Fruit fly (Drosophila melanogaster): Measurements from ENCODE around the gene CG10713.

The CG10713 gene

DNA sequence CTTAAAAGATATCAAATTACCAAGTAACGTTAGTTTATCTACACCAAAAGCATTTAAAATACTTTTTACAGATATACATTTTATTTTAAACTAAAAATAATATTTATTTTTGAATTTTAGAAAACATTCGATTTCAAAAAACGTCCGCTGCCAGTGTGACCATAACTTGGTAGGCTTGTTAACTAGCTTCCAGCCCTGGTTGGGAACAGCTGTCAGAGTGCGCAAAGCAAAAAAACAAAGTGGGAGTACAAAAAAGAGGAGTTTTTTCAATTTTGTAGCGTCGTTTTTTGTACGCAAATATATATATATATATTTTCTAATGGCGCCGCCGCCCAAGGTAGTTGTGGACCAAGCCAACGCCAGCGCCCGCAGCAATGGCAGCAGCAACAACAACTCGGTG lies 7.4 kb upstream of the CG10713 start, which contains the start of gene cmb:
TSS of gene cmb (plus strand) at position 195 of the 400 bp plus-strand sequence.
- TF ChIP-seq CG8478 (optimal IDR thresholded peaks at IDR 0.05): no peak
- TF ChIP-seq CTCF (optimal IDR thresholded peaks at IDR 0.05): no peak

DNA sequence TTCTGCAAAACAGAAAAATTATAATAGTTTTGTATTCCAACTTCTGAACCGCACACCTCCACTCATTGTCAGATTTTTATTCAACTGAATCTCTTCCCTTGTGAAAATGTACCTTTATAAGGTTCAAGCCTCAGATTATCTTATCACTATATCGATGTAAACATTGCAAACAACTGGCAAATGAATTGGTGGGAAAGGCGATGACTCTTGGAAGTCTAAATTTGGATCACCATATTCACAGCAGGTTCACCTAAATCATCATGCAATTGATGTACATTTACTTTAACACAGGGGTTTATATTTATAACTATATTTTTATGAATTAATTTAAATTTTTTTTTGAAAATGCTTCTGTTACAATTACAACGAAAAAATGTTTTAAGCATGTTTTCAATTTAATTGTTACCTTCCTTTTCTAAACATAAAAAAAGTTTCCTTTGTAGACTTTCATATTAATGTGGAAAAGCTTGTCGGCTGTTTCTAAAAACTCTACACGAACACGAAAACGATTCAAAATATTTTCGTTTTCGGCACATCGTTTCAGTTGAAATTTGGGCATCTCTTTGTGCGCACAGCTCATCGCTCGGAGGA lies 5.4 kb upstream of the CG10713 start, which contains the start of the genes CG10140 and CG14109:
TSS of gene CG10140 (minus strand) at position 101 of the 591 bp plus-strand sequence.
TSS of gene CG14109 (plus strand) at position 541 of the 591 bp plus-strand sequence.
- no peak for TF ChIP-seq CG8478 (optimal IDR thresholded peaks at IDR 0.05)
- no peak for TF ChIP-seq CTCF (optimal IDR thresholded peaks at IDR 0.05)

DNA sequence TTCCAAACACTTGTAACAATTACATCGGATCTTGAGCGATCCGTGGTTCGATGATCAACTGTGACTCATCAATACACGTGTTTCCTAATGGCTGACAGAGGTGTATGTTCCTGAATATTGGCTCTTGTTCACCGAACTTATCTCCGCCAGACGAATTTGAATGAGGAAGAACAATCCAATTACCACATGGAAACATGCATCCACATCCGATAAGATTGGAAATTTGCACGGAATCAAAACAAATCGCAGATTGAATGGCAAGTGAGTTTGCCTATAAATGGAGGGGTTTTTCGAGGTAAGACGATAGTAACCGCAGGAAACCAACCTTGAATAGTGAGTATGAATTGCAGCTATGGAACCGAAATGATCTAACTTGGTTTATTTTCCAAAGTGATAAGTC lies 2.6 kb upstream of the CG10713 start, which contains the start of gene CG10725:
TSS of gene CG10725 (plus strand) at position 301 of the 400 bp plus-strand sequence.
- TF ChIP-seq CG8478 (optimal IDR thresholded peaks at IDR 0.05): no peak
- no peak for TF ChIP-seq CTCF (optimal IDR thresholded peaks at IDR 0.05)

DNA sequence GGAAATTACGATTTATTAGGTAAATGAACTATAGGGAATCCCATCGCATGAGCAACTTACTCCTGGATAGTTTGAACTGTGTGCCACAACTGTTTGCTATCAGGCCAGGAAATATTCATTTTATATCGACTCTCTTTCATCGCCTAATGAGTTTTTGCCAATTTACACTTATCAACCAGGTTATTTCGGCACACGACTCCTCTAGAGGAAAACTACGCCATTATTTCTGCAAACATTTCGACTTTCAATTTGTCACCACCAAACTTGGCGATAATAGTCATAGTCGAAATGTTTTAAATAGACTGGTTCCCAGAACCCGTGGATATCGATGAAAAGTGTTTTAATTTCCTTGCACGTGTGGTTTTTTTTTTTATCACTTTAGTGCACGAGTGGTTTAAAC lies 2.0 kb upstream of the CG10713 start, which contains the start of gene CG10154:
TSS of gene CG10154 (minus strand) at position 101 of the 400 bp plus-strand sequence.
- no peak for TF ChIP-seq CTCF (optimal IDR thresholded peaks at IDR 0.05)
- no peak for TF ChIP-seq CG8478 (optimal IDR thresholded peaks at IDR 0.05)

DNA sequence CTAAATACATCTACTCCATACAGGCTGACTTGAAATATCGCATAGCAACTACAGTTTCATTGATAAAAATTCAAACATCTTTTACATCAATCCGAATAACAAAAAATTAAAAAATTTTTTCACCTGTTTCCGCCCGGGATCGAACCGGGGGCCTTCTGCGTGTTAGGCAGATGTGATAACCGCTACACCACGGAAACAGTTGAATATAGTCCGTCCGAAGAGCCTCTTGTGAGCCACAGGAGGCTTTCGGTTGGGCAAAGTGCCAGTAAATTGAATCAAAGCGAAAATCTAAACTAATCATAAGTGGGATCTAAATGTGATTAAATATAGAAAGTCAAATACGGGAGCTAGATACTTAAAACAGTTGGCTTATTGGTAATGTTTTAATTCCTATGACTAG lies 1.5 kb downstream of the CG10713 start:
- TF ChIP-seq CG8478 (optimal IDR thresholded peaks at IDR 0.05) (no peak), CTCF (optimal IDR thresholded peaks at IDR 0.05) (no peak)

DNA sequence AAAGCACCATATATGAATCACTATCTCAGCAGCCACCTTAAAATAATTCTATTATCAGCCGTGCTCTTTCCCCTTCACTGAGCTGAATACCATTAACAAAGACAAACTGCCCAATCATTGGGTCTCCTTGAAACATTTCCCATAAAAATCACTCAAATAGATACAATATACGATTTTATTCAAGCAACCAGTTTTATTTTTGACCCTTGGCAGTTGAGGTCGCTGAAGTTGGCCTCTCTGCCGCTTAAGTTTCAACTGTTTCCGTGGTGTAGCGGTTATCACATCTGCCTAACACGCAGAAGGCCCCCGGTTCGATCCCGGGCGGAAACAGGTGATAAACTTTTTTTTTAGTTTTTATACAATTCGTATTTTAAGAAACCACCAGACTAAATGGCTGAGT lies 2.2 kb downstream of the CG10713 start:
- no peak for TF ChIP-seq CTCF (optimal IDR thresholded peaks at IDR 0.05)
- TF ChIP-seq CG8478 (optimal IDR thresholded peaks at IDR 0.05): no peak

DNA sequence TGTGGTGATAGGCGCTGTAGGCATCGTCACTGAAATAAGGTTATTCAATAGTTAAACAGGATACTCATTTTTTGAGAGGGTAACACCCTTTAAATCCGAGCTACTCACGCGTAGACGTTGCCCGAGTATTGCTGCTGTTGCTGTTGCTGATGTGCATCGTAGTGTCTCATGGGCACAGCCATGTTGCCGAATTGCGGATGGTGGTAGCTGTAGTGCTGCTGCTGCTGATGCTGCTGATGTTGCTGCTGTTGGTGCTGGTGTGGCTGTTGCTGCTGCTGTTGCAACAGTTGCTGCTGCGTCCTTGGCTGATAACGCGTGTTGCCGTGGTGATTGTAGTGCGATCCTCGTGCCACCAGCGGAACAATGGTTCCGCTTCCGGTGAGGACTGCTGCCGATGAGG lies 4.9 kb downstream of the CG10713 start:
- TF ChIP-seq CTCF (optimal IDR thresholded peaks at IDR 0.05) (no peak), CG8478 (optimal IDR thresholded peaks at IDR 0.05) (no peak)

DNA sequence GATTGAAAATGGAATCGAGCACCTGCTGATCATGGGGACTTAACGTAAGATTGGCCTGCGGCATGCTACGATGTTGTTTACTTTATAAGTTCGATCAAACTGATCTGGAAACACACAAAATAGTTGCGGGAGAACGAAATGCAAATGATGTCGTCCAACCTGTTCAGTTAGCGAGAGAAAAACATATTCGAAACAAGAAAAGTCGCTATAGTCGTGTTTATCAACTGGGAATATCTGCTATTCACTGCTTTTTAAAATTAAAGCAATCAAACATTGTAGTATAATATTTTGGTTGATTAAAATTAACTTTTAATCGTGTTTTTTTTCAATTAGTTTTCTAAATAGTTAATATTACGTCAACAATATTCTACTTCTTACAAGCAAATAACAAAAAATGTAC lies 8.5 kb downstream of the CG10713 start, which contains the start of gene CG14105:
TSS of gene CG14105 (minus strand) at position 101 of the 400 bp plus-strand sequence.
- TF ChIP-seq CTCF (optimal IDR thresholded peaks at IDR 0.05) (no peak), CG8478 (optimal IDR thresholded peaks at IDR 0.05) (no peak)

DNA sequence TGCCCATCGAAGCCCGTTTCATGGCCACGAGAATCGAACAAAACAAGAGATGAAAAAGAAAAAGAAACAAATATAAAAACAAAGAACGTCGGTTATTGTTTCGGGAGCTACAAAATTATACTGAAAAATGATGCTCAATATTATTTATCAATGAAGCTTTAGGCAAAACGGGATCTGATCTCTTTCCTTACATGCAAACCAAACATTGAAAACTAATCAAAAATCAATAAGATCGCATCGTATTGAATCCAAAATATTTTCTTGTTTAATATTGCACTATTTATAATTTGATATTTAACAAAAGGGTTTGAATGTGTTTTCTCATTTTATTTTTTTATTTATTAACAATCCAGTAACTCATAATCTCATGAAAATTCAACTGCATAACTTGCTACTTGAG lies 9.5 kb downstream of the CG10713 start, which contains the start of gene CG14106:
TSS of gene CG14106 (minus strand) at position 101 of the 400 bp plus-strand sequence.
- TF ChIP-seq CG8478 (optimal IDR thresholded peaks at IDR 0.05) (no peak), CTCF (optimal IDR thresholded peaks at IDR 0.05) (no peak)

DNA sequence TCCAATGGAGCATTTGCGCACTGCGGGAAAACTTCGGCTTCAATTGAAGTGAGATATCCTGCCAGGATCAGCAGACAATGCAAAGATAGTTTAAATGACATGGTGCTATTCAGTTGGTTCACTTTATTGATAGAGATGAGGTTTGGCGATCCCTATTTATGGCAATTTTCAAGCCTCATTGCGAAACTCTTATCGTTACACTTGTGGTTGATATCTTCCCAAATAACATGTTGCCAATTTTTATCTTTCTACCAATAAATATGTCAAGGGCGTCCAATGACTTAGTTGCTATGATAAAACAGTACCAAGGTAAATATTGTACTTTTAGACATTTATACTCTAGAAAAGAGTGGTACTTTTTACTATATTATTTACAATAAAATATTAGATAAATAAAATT lies 11.0 kb downstream of the CG10713 start, which contains the start of gene CG33263:
TSS of gene CG33263 (minus strand) at position 101 of the 400 bp plus-strand sequence.
- TF ChIP-seq CTCF (optimal IDR thresholded peaks at IDR 0.05): no peak
- TF ChIP-seq CG8478 (optimal IDR thresholded peaks at IDR 0.05): no peak

DNA sequence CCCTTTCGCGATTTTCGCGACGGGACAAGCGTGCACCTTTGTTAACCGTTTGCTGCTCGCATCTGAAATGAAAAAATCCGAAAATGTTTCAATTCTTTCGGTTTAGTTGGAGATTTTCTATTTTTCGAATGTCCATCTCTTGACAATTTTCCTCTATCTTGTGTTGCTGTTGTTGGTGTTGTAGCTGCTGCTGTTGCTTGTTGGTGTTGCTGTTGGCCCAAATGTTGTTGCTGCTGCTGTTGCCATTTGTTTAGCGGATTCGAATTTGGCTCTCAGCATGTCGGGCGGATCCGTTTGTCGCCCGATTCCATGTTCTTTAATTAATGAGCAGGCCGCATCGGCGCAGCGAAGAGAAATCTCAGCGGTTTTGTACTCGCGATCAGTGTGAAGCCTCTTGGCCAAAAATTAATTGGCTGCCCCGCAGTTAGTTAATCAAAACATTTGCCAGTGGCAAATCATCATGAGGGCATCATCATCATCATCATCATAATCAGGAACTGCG lies 12.7 kb downstream of the CG10713 start, which contains the start of gene CG32121:
TSS of gene CG32121 (minus strand) at position 51 of the 502 bp plus-strand sequence.
- no peak for TF ChIP-seq CTCF (optimal IDR thresholded peaks at IDR 0.05)
- no peak for TF ChIP-seq CG8478 (optimal IDR thresholded peaks at IDR 0.05)

DNA sequence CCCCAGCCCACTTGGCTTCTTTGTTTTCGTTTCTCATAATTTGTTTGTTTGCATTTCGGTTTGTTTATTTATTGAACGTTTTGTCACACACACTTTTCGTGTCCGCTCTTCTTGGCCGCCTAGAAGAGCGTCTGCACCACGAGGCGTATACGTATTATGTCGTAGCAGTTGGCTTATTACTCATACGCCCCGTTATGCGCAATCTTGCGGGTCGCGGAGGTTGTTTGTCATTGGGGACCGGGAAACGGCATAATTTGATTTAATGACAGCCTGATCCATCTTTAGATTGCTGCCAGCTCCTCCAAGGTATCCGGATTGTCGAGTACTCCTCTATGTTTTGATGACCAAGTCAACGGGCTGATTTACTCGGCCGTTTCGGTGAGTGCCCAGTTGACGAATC lies 14.8 kb downstream of the CG10713 start:
- no peak for TF ChIP-seq CG8478 (optimal IDR thresholded peaks at IDR 0.05)
- TF ChIP-seq CTCF (optimal IDR thresholded peaks at IDR 0.05): no peak

DNA sequence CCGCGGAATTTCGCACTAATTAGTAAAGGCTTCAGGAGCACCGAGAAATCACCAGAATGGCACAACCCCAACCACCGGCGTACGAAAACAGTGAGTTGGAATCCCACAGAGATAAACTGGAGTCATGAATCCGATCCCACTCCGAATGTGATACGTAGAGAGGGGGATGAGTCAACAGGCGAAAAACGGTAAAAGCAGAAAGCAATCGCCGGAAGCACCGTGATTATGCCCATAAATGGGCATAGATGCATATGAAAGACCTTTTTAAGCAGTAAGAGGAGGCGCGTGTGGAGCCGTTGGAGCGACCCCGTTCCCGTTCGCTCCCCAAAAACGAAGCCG lies 22.2 kb downstream of the CG10713 start:
- TF ChIP-seq CG8478 (optimal IDR thresholded peaks at IDR 0.05): no peak
- TF ChIP-seq CTCF (optimal IDR thresholded peaks at IDR 0.05): no peak

DNA sequence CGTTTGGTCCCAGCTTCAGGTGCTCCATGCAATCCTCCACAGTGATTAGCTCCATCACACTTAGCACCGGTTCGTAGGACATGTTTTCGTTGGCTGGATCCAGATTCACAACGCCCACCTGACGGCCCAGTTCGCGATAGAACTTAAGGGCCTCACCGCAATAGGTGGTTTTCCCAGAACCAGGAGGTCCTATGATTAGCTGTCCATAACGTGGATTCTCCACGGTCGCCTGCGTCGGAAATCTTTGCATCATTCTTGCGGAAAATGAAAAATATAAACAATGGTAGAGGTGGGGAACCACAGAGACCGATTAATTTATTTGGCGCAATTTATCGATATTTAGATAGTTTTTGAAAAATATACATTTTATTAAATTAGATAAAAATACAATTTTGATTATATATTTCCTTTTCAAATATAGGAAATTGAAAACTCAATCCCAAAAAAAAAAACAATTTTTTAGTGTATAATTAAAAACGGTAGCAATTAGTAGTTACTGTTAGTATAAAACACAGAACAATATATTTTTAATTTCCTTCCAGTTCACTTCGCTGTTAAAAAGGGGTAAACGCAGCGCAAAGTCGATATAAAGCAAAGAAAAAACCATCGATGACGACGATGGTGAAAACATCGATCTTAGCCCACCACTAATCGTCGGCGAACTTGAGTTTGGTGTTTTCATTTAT lies 22.7 kb downstream of the CG10713 start, which contains the start of the genes CG10222 and flr:
TSS of gene CG10222 (minus strand) at position 254 of the 686 bp plus-strand sequence.
TSS of gene flr (plus strand) at position 644 of the 686 bp plus-strand sequence.
- TF ChIP-seq CG8478 (optimal IDR thresholded peaks at IDR 0.05) (no peak), CTCF (optimal IDR thresholded peaks at IDR 0.05) (no peak)

DNA sequence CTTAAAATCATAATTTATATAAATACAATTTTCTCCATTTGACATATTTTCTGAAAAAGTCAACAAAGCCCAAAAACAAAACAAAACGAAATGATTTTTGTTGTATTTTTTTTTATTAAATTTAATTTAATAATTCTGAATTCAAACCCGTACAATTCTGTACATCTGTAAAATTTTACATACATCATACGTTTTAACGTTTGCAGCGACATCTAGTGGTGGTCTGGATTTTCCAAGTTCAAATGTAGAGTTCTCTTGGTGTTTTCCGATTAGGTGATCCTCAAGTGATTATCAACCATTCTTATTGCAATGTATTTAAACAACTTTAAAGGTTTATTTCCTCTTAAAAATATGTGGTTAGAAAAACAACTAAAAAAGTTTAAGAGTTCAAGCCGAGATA lies 24.0 kb downstream of the CG10713 start:
- no peak for TF ChIP-seq CG8478 (optimal IDR thresholded peaks at IDR 0.05)
- TF ChIP-seq CTCF (optimal IDR thresholded peaks at IDR 0.05): peak; percentile 81 to 96

All from S2 (cell line).